Worm (Caenorhabditis elegans): ENCODE data around the gene ckb-1.

ce11 chrIII:4408251-4408650, 43.2 kb downstream of the ckb-1 start, which contains the start of gene gpch-1:
- TF ChIP-seq tab-1 (GFP tag; IDR thresholded peaks at IDR 0.05) (no peak), T22C8.4 (GFP tag; IDR thresholded peaks at IDR 0.05) (no peak), med-1 (GFP tag; optimal IDR thresholded peaks at IDR 0.05; ENCODE audit: insufficient read depth) (no peak), flt-1 (GFP tag; IDR thresholded peaks at IDR 0.05) (no peak), klf-2 (GFP tag; conservative IDR thresholded peaks at IDR 0.05) (no peak), ref-1 (GFP tag; conservative IDR thresholded peaks at IDR 0.05) (no peak), ztf-29 (GFP tag; IDR thresholded peaks at IDR 0.05) (no peak)

Data from whole organism, midembryonic.